Worm (Caenorhabditis elegans): Measurements from ENCODE around the gene prdx-3.

DNA sequence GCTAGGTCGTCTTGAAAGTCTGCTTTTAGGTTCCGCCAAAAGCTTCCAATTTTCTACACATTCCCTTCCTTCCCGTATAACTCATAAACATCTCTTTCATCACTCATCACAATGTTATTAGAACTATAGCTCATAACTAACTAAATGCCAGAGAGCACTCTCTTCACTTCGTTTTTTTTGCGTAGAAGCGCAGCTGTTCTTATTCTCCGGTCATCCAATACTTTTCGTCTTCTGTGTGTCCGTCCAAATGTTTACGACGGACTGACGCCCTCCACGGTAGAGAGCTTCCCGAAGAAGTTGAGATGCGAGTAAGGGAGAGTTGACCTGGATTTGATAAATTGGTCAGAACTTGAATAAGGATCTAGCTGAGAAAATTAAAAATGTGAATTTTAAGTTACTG, 48.0 kb upstream of the prdx-3 start:
- TF ChIP-seq ztf-23 (GFP tag; IDR thresholded peaks at IDR 0.05), result no peak
- no peak for TF ChIP-seq cog-1 (tag; optimal IDR thresholded peaks at IDR 0.05)

All from whole organism, midembryonic.